Fruit fly (Drosophila melanogaster): ENCODE results near the gene CG15431.

Gene CG15431

dm6 chr2L:4361438-4361975 is 79.6 kb downstream of the CG15431 start, which contains the start of gene Traf4:
Gene Traf4 (plus strand): TSS chr2L:4361925.
- peak; percentile 60 for TF ChIP-seq CG15710 (tag; optimal IDR thresholded peaks at IDR 0.05)
- TF ChIP-seq Ets98B (GFP tag; IDR thresholded peaks at IDR 0.05), result peak; percentile 46
- TF ChIP-seq Snoo (tag; optimal IDR thresholded peaks at IDR 0.05), result peak; percentile 32
- TF ChIP-seq CG4496 (GFP tag; IDR thresholded peaks at IDR 0.05), result peak; percentile 65; the same call in 1 of the 3 replicates
- no peak for TF ChIP-seq Pif1B (GFP tag; optimal IDR thresholded peaks at IDR 0.05)
- peak; percentile 60 for TF ChIP-seq CG17806 (tag; optimal IDR thresholded peaks at IDR 0.05)
- peak; percentile 44 for TF ChIP-seq gl (tag; optimal IDR thresholded peaks at IDR 0.05)
- TF ChIP-seq CG10348 (GFP tag; IDR thresholded peaks at IDR 0.05), result no peak
- 0 out of 2 replicates have a peak, but pooled peaks have one; percentile 23 for TF ChIP-seq CG12605 (GFP tag; IDR thresholded peaks at IDR 0.05)
- TF ChIP-seq D1 (tag; optimal IDR thresholded peaks at IDR 0.05), result no peak
- TF ChIP-seq CG8301 (tag; optimal IDR thresholded peaks at IDR 0.05), result peak; percentile 51
- TF ChIP-seq CG34367 (tag; optimal IDR thresholded peaks at IDR 0.05), result peak; percentile 48
- TF ChIP-seq rn (GFP tag; IDR thresholded peaks at IDR 0.05), result peak; percentile 41; the same call in 1 of the 2 replicates
- peak; percentile 60 for TF ChIP-seq CG8159 (tag; optimal IDR thresholded peaks at IDR 0.05)
- TF ChIP-seq CG32121 (GFP tag; IDR thresholded peaks at IDR 0.05), result no peak
- peak; percentile 72; the same call in 2 of the 3 replicates for TF ChIP-seq fd96Ca (GFP tag; IDR thresholded peaks at IDR 0.05)
- TF ChIP-seq EcR (GFP tag; optimal IDR thresholded peaks at IDR 0.05), result peak; percentile 12
- peak; percentile 20 for TF ChIP-seq CG13204 (GFP tag; optimal IDR thresholded peaks at IDR 0.05)
- peak; percentile 40 for TF ChIP-seq Pif1A (GFP tag; optimal IDR thresholded peaks at IDR 0.05)
- peak; percentile 75 for TF ChIP-seq CG14655 (GFP tag; optimal IDR thresholded peaks at IDR 0.05)
- TF ChIP-seq CG9948 (tag; optimal IDR thresholded peaks at IDR 0.05), result peak; percentile 58

dm6 chr2L:4360882-4361281 is 80.2 kb downstream of the CG15431 start:
- TF ChIP-seq CG10348 (GFP tag; IDR thresholded peaks at IDR 0.05) (0 out of 2 replicates have a peak, but pooled peaks have one; percentile 18), CG9948 (tag; optimal IDR thresholded peaks at IDR 0.05) (peak; percentile 24), CG12605 (GFP tag; IDR thresholded peaks at IDR 0.05) (no peak), D1 (tag; optimal IDR thresholded peaks at IDR 0.05) (no peak), CG17806 (tag; optimal IDR thresholded peaks at IDR 0.05) (peak; percentile 18), CG32121 (GFP tag; IDR thresholded peaks at IDR 0.05) (no peak), CG8159 (tag; optimal IDR thresholded peaks at IDR 0.05) (peak; percentile 47), CG15710 (tag; optimal IDR thresholded peaks at IDR 0.05) (peak; percentile 41), rn (GFP tag; IDR thresholded peaks at IDR 0.05) (0 out of 2 replicates have a peak, but pooled peaks have one; percentile 6)

DNA sequence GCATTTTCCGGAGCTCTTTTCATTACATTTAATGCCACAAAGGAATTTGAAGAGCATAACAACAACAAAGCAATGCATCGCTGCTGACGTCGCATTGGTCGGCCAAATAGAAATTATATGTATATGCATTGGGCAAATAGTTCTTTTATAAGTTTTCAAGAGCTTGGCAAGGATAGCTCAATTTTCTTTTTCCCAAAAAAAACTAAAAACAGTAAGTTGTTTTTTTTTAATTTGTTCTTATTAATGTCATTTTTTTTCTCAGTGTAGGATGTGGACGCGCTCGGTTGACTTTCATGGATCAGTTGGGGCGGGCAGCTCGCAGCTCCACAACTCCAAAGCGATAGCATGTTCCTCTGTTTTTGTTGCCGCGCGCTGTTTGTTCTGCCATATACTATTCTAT is 81.9 kb downstream of the CG15431 start:
- TF ChIP-seq Snoo (tag; optimal IDR thresholded peaks at IDR 0.05) (no peak), Pif1B (GFP tag; optimal IDR thresholded peaks at IDR 0.05) (no peak), D1 (tag; optimal IDR thresholded peaks at IDR 0.05) (no peak), CG13204 (GFP tag; optimal IDR thresholded peaks at IDR 0.05) (no peak), EcR (GFP tag; optimal IDR thresholded peaks at IDR 0.05) (no peak), CG14655 (GFP tag; optimal IDR thresholded peaks at IDR 0.05) (peak; percentile 64), CG17806 (tag; optimal IDR thresholded peaks at IDR 0.05) (peak; percentile 27), Ets98B (GFP tag; IDR thresholded peaks at IDR 0.05) (peak; percentile 26; the same call in 1 of the 2 replicates), CG8159 (tag; optimal IDR thresholded peaks at IDR 0.05) (peak; percentile 1), fd96Ca (GFP tag; IDR thresholded peaks at IDR 0.05) (peak; percentile 66), Pif1A (GFP tag; optimal IDR thresholded peaks at IDR 0.05) (peak; percentile 68), CG12605 (GFP tag; IDR thresholded peaks at IDR 0.05) (peak; percentile 52), CG8301 (tag; optimal IDR thresholded peaks at IDR 0.05) (peak; percentile 50), CG9948 (tag; optimal IDR thresholded peaks at IDR 0.05) (peak; percentile 5), CG4496 (GFP tag; IDR thresholded peaks at IDR 0.05) (peak; percentile 58; the same call in 2 of the 3 replicates), rn (GFP tag; IDR thresholded peaks at IDR 0.05) (0 out of 2 replicates have a peak, but pooled peaks have one; percentile 3)

- TF ChIP-seq EcR (GFP tag; optimal IDR thresholded peaks at IDR 0.05) (peak; percentile 93), CG13204 (GFP tag; optimal IDR thresholded peaks at IDR 0.05) (no peak)
Observed at dm6 chr2L:4355066-4355465, 86.0 kb downstream of the CG15431 start.
